Worm (Caenorhabditis elegans) whole organism, young adult: Measurements from ENCODE around the gene his-17.

Source experiments
- aptf-2 ChIP-seq: fragments of 200-800 bp; sonication (Bioruptor generic); conservative IDR thresholded peaks from 2 replicates; pipeline ENCODE4 v1.3.6; 2022; ENCODE audit warnings: missing genetic modification reagents, missing genetic modification characterization, missing compliant biosample characterization
- ceh-100 ChIP-seq: fragments of 200-800 bp; sonication (Bioruptor generic); IDR thresholded peaks from 2 replicates; pipeline ENCODE4 v1.3.6; 2022; ENCODE audit warnings: missing genetic modification reagents, missing genetic modification characterization, missing compliant biosample characterization
- hmg-20 ChIP-seq: fragments of 200-800 bp; sonication (Bioruptor generic); IDR thresholded peaks from 2 replicates; pipeline ENCODE4 v1.3.6; 2022; ENCODE audit warnings: missing genetic modification reagents, missing genetic modification characterization, missing compliant biosample characterization
- lir-1 ChIP-seq: fragments of 200-800 bp; sonication (Bioruptor generic); conservative IDR thresholded peaks from 2 replicates; pipeline ENCODE4 v1.3.6; 2022; ENCODE audit warnings: missing genetic modification reagents, missing genetic modification characterization, missing compliant biosample characterization
- pha-4 ChIP-seq: fragments of 150-350 bp; sonication (generic microtip); optimal IDR thresholded peaks from 2 replicates; lab custom pipeline; 2014; ENCODE audit warnings: missing biosample characterization, missing genetic modification reagents, missing genetic modification characterization

DNA sequence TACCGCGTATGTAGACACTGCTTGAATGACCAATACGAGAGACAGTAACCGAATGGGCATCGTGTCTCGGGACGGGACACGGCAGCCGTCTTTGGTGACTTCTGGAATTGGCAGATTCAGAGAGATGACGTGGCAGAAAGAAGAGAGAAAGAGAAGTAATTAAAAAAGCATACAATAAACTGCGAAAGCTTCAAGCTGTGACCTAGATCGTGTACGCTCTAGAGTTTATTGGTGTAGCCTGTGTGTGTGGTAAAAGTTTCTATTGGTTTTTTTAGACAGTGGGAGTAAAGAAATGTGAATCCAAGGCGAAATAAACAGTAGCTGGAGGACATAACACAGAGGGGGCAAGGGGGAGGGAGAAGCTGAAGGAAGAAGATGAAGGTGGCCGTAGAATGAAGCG lies 46.2 kb upstream of the his-17 start, which contains the start of gene T19A5.3:
- TF ChIP-seq aptf-2 = no peak
- TF ChIP-seq pha-4 = no peak
- no peak for TF ChIP-seq hmg-20
- no peak for TF ChIP-seq ceh-100 (GFP tag; lab: Robert Waterston, UW)
- TF ChIP-seq lir-1 (GFP tag; lab: Robert Waterston, UW) = no peak
